Worm (Caenorhabditis elegans) whole organism, young adult: ENCODE results near the gene T03F6.3.

Experiments used
- F52B5.7 ChIP-seq: sonication (generic microtip); optimal IDR thresholded peaks from 2 replicates; lab custom pipeline; 2016; ENCODE audit warnings: mild to moderate bottlenecking, missing genetic modification characterization, missing compliant biosample characterization
- Y95B8A.8 ChIP-seq: fragments of 200-800 bp; sonication (Bioruptor generic); IDR thresholded peaks from 2 replicates; pipeline ENCODE4 v1.3.6; 2022; ENCODE audit warnings: missing genetic modification reagents, missing genetic modification characterization, missing compliant biosample characterization
- ceh-100 ChIP-seq: fragments of 200-800 bp; sonication (Bioruptor generic); IDR thresholded peaks from 2 replicates; pipeline ENCODE4 v1.3.6; 2022; ENCODE audit warnings: missing genetic modification reagents, missing genetic modification characterization, missing compliant biosample characterization
- unc-62 ChIP-seq: fragments of 150-350 bp; optimal IDR thresholded peaks from 2 replicates; lab custom pipeline; 2014; ENCODE audit warnings: missing biosample characterization, missing genetic modification reagents, missing genetic modification characterization
- zfh-2 ChIP-seq: fragments of 200-800 bp; sonication (Bioruptor generic); conservative IDR thresholded peaks from 2 replicates; pipeline ENCODE4 v1.3.6; 2022; ENCODE audit warnings: missing genetic modification reagents, missing genetic modification characterization, missing compliant biosample characterization

ce11 chrIII:13435570-13435969 lies 46.4 kb downstream of the T03F6.3 start, which contains the start of gene F45G2.8:
- TF ChIP-seq F52B5.7 (tag; lab: Kevin White, UChicago) (no peak), unc-62 (GFP tag; lab: Kevin White, UChicago) (no peak), ceh-100 (GFP tag; lab: Robert Waterston, UW) (no peak), zfh-2 (no peak), Y95B8A.8 (GFP tag; lab: Robert Waterston, UW) (no peak)
